Worm (Caenorhabditis elegans): ENCODE data around the gene sri-63.

The sri-63 gene

DNA sequence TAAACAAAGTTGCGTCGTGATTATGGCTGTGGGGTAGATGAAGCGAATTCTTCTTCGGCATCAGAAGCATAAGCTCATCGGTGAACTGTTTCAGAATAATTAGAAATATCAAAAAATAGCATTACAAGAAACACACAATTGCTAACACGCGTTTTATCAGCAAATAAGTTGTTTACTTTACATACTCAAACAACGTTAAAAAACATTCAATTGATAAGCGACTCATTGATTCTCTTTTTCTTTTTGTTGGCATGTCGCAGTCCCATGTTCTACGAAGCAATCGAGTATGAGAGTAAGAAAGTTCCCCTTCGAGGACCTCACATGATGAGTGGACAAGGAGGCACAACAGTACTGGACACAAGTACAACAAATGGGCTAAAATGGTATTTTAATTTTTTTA lies 9.5 kb downstream of the sri-63 start, which contains the start of gene btb-16:
Gene btb-16, plus strand, starts transcription at position 240 of the 400 bp plus-strand sequence.
- no peak for TF ChIP-seq flt-1 (GFP tag; IDR thresholded peaks at IDR 0.05)
- no peak for TF ChIP-seq tra-4 (tag; optimal IDR thresholded peaks at IDR 0.05)
- no peak for TF ChIP-seq ceh-36 (tag; optimal IDR thresholded peaks at IDR 0.05)
- no peak for TF ChIP-seq ceh-13 (GFP tag; optimal IDR thresholded peaks at IDR 0.05)
- no peak for TF ChIP-seq F13C5.2 (tag; optimal IDR thresholded peaks at IDR 0.05)
- TF ChIP-seq hmg-4 (GFP tag; optimal IDR thresholded peaks at IDR 0.05), result no peak

- TF ChIP-seq aly-1 (tag; optimal IDR thresholded peaks at IDR 0.05), result no peak
- TF ChIP-seq ama-1 (optimal IDR thresholded peaks at IDR 0.05), result no peak
- TF ChIP-seq tra-4 (tag; optimal IDR thresholded peaks at IDR 0.05), result no peak
- TF ChIP-seq ceh-13 (GFP tag; optimal IDR thresholded peaks at IDR 0.05), result no peak
- no peak for TF ChIP-seq sea-1 (GFP tag; conservative IDR thresholded peaks at IDR 0.05)
- TF ChIP-seq tbx-11 (GFP tag; IDR thresholded peaks at IDR 0.05), result no peak
- TF ChIP-seq flt-1 (GFP tag; IDR thresholded peaks at IDR 0.05), result no peak
- no peak for TF ChIP-seq B0310.2 (tag; optimal IDR thresholded peaks at IDR 0.05)
Measured at ce11 chrII:3297914-3298313, 10.7 kb downstream of the sri-63 start, which contains the start of gene btb-18. Gene btb-18, plus strand, starts transcription at chrII:3298214.

DNA sequence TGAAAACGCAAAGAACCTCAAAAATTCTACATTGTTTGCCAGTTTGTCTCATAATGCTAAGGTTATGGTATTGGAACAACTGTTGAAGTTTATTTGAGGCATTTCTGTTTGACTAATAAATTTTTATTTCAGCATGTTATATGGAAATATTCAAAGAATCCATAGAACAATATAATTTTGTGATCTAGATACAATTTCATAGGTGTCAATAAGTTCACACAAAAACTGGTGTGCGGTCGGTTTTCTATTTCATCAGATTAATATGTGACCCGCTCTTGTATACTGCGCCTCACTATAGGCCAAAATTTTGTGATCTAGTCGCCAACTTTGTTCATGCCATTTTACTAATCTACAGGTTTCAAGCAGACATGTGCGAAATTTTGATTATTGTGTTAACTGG lies 12.3 kb downstream of the sri-63 start, which contains the start of gene btb-22:
Gene btb-22, plus strand, starts transcription at position 301 of the 400 bp plus-strand sequence.
- TF ChIP-seq sea-1 (GFP tag; conservative IDR thresholded peaks at IDR 0.05) (no peak), hmbx-1 (tag; optimal IDR thresholded peaks at IDR 0.05) (no peak), hnd-1 (tag; optimal IDR thresholded peaks at IDR 0.05) (no peak), ama-1 (optimal IDR thresholded peaks at IDR 0.05) (no peak), ets-7 (tag; optimal IDR thresholded peaks at IDR 0.05) (no peak), pes-1 (GFP tag; IDR thresholded peaks at IDR 0.05) (no peak), B0310.2 (tag; optimal IDR thresholded peaks at IDR 0.05) (no peak), ceh-13 (GFP tag; optimal IDR thresholded peaks at IDR 0.05) (no peak), aly-1 (tag; optimal IDR thresholded peaks at IDR 0.05) (no peak), tbx-37 (GFP tag; conservative IDR thresholded peaks at IDR 0.05) (no peak), tbx-11 (GFP tag; IDR thresholded peaks at IDR 0.05) (no peak), F13C5.2 (tag; optimal IDR thresholded peaks at IDR 0.05) (no peak), tra-4 (tag; optimal IDR thresholded peaks at IDR 0.05) (no peak), hmg-4 (GFP tag; optimal IDR thresholded peaks at IDR 0.05) (no peak), ceh-36 (tag; optimal IDR thresholded peaks at IDR 0.05) (no peak), flt-1 (GFP tag; IDR thresholded peaks at IDR 0.05) (no peak), scrt-1 (GFP tag; IDR thresholded peaks at IDR 0.05) (no peak)

DNA sequence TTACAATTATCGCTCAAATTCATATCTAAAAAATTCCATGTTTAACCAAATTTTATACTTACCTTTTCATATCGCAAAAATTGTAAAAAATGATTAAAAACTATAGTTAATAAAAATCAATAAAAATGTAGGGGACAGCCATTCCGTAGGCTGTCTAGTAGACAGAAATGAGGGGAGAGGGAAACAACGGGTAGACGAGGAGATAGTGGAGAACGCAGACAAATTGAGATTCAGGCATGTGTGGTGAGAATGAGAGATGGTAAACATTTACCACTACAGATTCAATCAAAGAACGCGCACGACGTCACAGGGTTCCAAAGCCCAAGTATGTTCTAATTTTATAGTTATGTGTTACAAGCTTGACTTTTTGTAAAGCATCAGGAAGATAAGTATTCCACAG lies 16.4 kb downstream of the sri-63 start:
- TF ChIP-seq tra-4 (tag; optimal IDR thresholded peaks at IDR 0.05), result no peak
- no peak for TF ChIP-seq pes-1 (GFP tag; IDR thresholded peaks at IDR 0.05)
- no peak for TF ChIP-seq tbx-11 (GFP tag; IDR thresholded peaks at IDR 0.05)
- no peak for TF ChIP-seq sea-1 (GFP tag; conservative IDR thresholded peaks at IDR 0.05)
- TF ChIP-seq hmg-4 (GFP tag; optimal IDR thresholded peaks at IDR 0.05), result no peak
- no peak for TF ChIP-seq ceh-13 (GFP tag; optimal IDR thresholded peaks at IDR 0.05)

ce11 chrII:3309963-3310362 lies 22.8 kb downstream of the sri-63 start:
- peak; percentile 35; the same call in 1 of the 2 replicates for TF ChIP-seq tbx-37 (GFP tag; conservative IDR thresholded peaks at IDR 0.05)

DNA sequence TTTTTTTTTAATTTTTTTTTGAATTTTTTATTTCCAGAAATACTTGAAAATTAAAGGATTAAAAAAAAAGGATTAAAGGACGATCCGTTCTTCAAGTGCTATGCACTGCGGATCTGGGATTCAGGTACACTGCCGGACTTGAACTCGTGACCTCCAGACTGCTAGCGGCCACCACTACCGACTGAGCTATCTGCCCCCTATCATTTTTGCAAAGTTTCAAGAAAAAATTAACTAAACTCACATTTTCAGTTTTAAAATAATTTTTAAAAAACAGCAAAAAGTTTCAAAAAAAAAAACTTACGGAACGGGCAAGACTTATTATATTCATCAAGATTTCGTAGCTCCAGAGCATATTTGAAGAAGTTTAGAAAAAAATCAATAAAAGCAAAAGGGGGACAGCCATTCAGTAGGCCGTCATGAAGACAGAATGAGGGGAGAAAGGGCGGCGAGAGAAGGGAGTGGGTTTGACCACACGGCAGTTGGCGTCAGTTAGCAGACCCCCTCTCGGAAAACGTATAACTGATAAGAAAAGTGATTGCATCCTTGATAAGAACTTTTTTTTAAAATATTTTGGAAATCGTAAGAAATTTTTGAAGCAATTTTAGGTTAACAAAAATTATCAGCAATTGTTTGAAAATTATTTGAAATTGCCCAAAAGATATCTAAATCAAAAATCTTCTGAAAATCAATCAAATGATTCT lies 23.9 kb downstream of the sri-63 start:
- TF ChIP-seq ama-1 (optimal IDR thresholded peaks at IDR 0.05) (no peak), ceh-36 (tag; optimal IDR thresholded peaks at IDR 0.05) (no peak), pes-1 (GFP tag; IDR thresholded peaks at IDR 0.05) (no peak), hmg-4 (GFP tag; optimal IDR thresholded peaks at IDR 0.05) (no peak), tbx-11 (GFP tag; IDR thresholded peaks at IDR 0.05) (no peak), scrt-1 (GFP tag; IDR thresholded peaks at IDR 0.05) (no peak), aly-1 (tag; optimal IDR thresholded peaks at IDR 0.05) (no peak), tbx-37 (GFP tag; conservative IDR thresholded peaks at IDR 0.05) (no peak), ets-7 (tag; optimal IDR thresholded peaks at IDR 0.05) (no peak), B0310.2 (tag; optimal IDR thresholded peaks at IDR 0.05) (no peak), F13C5.2 (tag; optimal IDR thresholded peaks at IDR 0.05) (no peak), ceh-13 (GFP tag; optimal IDR thresholded peaks at IDR 0.05) (no peak), hmbx-1 (tag; optimal IDR thresholded peaks at IDR 0.05) (no peak), sea-1 (GFP tag; conservative IDR thresholded peaks at IDR 0.05) (no peak)

DNA sequence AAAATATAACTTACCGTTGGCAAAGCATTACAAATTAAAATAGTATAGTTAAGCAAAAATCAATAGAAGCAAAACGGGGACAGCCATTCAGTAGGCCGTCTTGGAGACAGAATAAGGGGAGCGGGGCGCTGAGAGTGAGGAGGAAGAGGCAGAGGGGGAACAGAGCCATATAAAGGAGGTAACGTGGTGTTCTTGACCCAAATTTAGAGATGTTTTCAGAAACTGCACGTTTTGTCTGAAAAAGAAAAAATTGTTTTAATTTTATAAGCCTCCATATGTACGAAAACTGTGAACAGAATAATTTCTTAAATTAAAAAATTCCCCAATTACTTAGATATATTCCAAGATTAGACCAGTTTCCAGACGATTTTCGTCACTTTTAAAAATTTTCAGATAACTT lies 26.3 kb downstream of the sri-63 start, which contains the start of gene F39E9.6:
Gene F39E9.6, minus strand, starts transcription at position 101 of the 400 bp plus-strand sequence.
- TF ChIP-seq scrt-1 (GFP tag; IDR thresholded peaks at IDR 0.05), result no peak
- no peak for TF ChIP-seq aly-1 (tag; optimal IDR thresholded peaks at IDR 0.05)

- TF ChIP-seq flt-1 (GFP tag; IDR thresholded peaks at IDR 0.05) (no peak), tbx-37 (GFP tag; conservative IDR thresholded peaks at IDR 0.05) (no peak), tbx-11 (GFP tag; IDR thresholded peaks at IDR 0.05) (no peak), F13C5.2 (tag; optimal IDR thresholded peaks at IDR 0.05) (no peak), ets-7 (tag; optimal IDR thresholded peaks at IDR 0.05) (no peak), hmg-4 (GFP tag; optimal IDR thresholded peaks at IDR 0.05) (no peak), scrt-1 (GFP tag; IDR thresholded peaks at IDR 0.05) (no peak), pes-1 (GFP tag; IDR thresholded peaks at IDR 0.05) (no peak), aly-1 (tag; optimal IDR thresholded peaks at IDR 0.05) (no peak), ceh-36 (tag; optimal IDR thresholded peaks at IDR 0.05) (no peak), ceh-13 (GFP tag; optimal IDR thresholded peaks at IDR 0.05) (no peak), hmbx-1 (tag; optimal IDR thresholded peaks at IDR 0.05) (no peak), sea-1 (GFP tag; conservative IDR thresholded peaks at IDR 0.05) (no peak), ama-1 (optimal IDR thresholded peaks at IDR 0.05) (no peak), B0310.2 (tag; optimal IDR thresholded peaks at IDR 0.05) (no peak), hnd-1 (tag; optimal IDR thresholded peaks at IDR 0.05) (no peak)
Measured at ce11 chrII:3318839-3319238, 31.7 kb downstream of the sri-63 start.
